Fruit fly (Drosophila melanogaster): Measurements from ENCODE around the gene crb.

dm6 chr3R:24283582-24284085 is 11.2 kb upstream of the crb start, which contains the start of gene CG6356:
- TF ChIP-seq CG6808 (GFP tag; optimal IDR thresholded peaks at IDR 0.05): peak; percentile 13
- TF ChIP-seq CG7368 (GFP tag; optimal IDR thresholded peaks at IDR 0.05): no peak
- peak; percentile 2 for TF ChIP-seq Lpt (GFP tag; optimal IDR thresholded peaks at IDR 0.05)
- no peak for TF ChIP-seq OdsH (GFP tag; optimal IDR thresholded peaks at IDR 0.05)
- TF ChIP-seq acj6 (GFP tag; optimal IDR thresholded peaks at IDR 0.05): no peak
- no peak for TF ChIP-seq CG8632 (GFP tag; optimal IDR thresholded peaks at IDR 0.05)
- TF ChIP-seq Ets96B (tag; optimal IDR thresholded peaks at IDR 0.05): no peak
- TF ChIP-seq eg (GFP tag; IDR thresholded peaks at IDR 0.05): peak; percentile 67; the same call in 2 of the 3 replicates

Measured in whole organism, prepupa.